Worm (Caenorhabditis elegans) whole organism, dauer: Measurements from ENCODE around the gene plpp-1.1.

Experiments
- unc-62 ChIP-seq: sonication (generic microtip); optimal IDR thresholded peaks from 2 replicates; lab custom pipeline; 2017; ENCODE audit warnings: missing biosample characterization, missing genetic modification reagents, missing genetic modification characterization

plpp-1.1 gene

DNA sequence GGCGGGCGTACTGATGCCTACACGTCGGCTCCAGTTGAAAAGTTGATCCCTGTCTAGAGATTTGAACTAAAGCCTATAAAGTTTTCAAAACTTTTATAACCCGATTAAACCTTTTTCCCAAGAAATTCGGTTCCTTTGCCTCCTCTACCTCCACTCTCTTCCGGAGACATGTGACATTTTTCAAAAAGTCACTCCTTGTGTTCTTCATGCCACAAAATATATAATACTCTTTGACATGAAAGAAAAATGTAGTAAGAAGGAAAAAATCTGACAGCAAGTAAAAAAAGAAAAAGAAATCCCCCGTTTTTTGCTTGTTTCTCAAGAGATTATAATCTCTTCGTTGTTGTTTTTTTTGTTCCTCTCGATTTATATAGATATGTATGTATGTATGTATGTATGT lies 27.0 kb upstream of the plpp-1.1 start:
- TF ChIP-seq unc-62 (GFP tag; lab: Kevin White, UChicago), result no peak

DNA sequence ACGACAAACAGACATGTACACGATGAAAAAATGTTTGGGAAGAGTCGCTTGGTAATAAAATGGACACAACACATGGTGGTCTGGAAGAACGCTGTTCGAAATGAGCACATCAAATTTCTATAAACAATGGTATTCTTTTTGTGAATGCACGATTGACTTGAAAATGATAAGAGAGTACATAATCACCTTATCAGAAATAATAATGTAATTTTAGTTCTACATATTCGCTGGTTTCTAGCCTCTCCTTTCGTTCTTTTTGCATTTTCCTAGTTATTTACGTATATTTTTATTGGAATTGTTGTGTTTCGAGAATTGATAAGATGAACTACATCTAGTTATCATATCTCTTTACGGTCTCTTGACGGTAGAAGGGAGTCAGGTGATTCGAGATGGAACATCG lies 26.2 kb upstream of the plpp-1.1 start:
- no peak for TF ChIP-seq unc-62 (GFP tag; lab: Kevin White, UChicago)

ce11 chrII:3952967-3953366 lies 25.2 kb upstream of the plpp-1.1 start:
- no peak for TF ChIP-seq unc-62 (GFP tag; lab: Kevin White, UChicago)

DNA sequence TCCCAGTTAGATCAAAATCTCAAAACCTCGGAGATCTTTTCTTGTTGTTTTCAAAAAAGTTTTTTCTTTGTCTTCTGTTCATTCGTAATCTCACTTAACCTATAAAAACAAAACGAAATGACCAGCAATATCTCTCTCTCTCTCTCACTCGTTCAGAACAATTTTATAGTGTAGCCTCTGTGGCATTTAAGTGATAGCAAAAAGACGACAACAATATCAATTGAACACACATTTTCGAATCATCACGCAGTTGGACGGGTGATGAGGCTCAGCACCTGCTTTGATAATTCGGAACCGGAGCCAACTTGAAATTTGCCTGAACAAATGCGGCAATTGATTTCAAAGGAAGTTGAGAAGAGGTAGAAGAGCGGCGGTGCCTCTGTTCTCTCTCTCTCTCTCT lies 24.6 kb upstream of the plpp-1.1 start:
- TF ChIP-seq unc-62 (GFP tag; lab: Kevin White, UChicago), result no peak

DNA sequence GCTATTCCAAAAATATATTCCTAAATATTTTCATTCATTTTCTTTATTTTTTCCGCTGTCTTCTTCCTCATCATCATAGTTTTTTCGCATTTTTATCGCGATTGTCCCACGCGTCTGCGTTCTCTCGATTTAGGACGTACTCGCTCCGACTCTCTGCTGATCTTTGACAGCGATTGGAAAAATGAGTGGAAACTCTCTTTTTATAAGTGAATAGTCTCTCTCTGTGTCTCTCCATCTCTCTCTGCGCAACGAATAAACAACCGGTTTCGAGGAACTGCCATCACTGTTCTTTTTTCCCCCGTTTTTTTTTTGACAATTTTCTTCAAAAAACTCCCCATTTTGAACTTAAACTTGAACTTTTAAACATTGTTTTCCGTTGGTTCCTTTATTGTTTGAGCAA lies 23.6 kb upstream of the plpp-1.1 start:
- no peak for TF ChIP-seq unc-62 (GFP tag; lab: Kevin White, UChicago)

DNA sequence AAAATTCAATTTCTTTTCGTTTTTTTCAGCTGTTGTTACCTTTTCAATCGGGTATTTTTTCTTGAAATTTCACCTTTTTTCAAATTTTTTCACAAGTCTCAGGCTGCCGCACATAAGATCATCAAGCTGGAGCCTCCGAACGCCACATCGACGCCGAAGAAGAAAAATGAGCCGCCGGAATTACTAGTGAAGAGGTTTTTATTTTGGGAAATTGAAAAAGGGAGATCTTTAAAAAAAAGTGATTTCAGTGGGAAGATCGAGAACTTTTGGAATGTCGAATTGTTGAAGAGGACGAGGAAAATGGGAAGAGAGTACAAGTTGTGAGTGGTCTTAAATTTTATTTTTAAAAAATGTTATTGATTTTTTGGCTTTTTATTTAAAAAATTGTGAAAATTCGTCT lies 22.3 kb upstream of the plpp-1.1 start, which contains the start of gene sea-2:
TSS of gene sea-2 (plus strand) at position 301 of the 400 bp plus-strand sequence.
- TF ChIP-seq unc-62 (GFP tag; lab: Kevin White, UChicago), result no peak

- no peak for TF ChIP-seq unc-62 (GFP tag; lab: Kevin White, UChicago)
Observed at ce11 chrII:3948507-3948906, 20.7 kb upstream of the plpp-1.1 start.

ce11 chrII:3947404-3947803 lies 19.6 kb upstream of the plpp-1.1 start:
- no peak for TF ChIP-seq unc-62 (GFP tag; lab: Kevin White, UChicago)

ce11 chrII:3935990-3936389 lies 8.2 kb upstream of the plpp-1.1 start:
- no peak for TF ChIP-seq unc-62 (GFP tag; lab: Kevin White, UChicago)

DNA sequence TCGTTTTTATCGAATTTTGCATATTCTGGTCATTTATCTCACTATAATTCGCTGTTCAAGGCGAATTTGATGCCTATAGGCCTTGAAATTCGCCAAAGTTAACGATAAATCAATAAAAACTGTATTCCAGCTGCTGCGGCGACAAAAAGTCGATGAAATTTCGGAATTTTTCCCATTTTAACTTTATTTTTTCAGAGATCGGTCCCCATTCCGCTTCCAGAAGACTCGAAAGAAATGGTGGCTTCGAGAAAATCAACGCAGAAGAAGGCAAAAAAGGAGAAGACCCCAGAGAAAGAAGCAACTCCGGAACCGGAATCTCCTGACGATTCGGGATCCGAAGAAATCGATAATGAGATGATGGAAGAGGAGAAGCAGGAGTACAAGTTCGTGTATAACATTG lies 7.3 kb upstream of the plpp-1.1 start:
- TF ChIP-seq unc-62 (GFP tag; lab: Kevin White, UChicago), result no peak

DNA sequence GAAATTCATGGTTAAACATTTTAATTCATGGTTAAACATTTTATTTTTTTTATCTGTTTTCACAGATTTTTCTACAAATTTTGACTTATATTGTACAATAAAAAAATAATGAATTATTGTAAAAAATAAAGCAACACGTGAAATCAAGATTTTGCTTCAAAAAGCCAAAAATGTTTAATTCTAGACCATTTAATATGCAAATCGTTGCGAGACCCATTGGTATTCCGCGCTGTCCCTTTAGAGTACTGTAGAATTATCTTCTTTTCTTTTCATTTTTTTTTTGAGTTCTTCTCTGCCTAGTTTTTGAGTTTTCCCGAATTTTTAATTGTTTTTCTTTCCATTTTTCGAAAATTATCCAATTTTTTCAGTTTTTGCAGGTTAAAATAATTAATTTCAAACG lies 6.3 kb upstream of the plpp-1.1 start, which contains the start of gene Y14H12B.1:
TSS of gene Y14H12B.1 (plus strand) at position 363 of the 400 bp plus-strand sequence.
- no peak for TF ChIP-seq unc-62 (GFP tag; lab: Kevin White, UChicago)

ce11 chrII:3933640-3934039 lies 5.8 kb upstream of the plpp-1.1 start, which contains the start of gene Y14H12B.2:
Gene Y14H12B.2, minus strand, starts transcription at chrII:3933740.
- no peak for TF ChIP-seq unc-62 (GFP tag; lab: Kevin White, UChicago)

- TF ChIP-seq unc-62 (GFP tag; lab: Kevin White, UChicago), result no peak
Observed at ce11 chrII:3931825-3932224, 4.0 kb upstream of the plpp-1.1 start.

DNA sequence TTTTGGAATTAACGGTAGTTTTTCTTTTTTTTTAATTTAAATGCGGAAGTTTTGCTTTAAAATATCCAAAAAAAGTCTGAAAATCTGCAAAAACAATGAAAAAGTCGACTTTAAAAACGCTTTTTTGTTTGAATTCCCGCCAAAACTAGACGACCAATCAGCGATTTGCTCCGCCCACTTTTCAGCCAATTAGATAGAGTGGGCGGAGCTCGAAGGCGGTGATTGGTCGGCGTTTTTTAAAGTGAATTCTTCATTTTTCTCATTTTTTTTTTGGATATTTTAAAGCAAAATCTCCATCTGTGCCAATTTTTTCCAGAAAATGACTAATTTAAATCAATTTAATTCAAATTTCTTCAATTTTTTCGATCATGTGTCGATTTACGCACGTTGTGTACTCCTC lies 3.4 kb upstream of the plpp-1.1 start:
- no peak for TF ChIP-seq unc-62 (GFP tag; lab: Kevin White, UChicago)

DNA sequence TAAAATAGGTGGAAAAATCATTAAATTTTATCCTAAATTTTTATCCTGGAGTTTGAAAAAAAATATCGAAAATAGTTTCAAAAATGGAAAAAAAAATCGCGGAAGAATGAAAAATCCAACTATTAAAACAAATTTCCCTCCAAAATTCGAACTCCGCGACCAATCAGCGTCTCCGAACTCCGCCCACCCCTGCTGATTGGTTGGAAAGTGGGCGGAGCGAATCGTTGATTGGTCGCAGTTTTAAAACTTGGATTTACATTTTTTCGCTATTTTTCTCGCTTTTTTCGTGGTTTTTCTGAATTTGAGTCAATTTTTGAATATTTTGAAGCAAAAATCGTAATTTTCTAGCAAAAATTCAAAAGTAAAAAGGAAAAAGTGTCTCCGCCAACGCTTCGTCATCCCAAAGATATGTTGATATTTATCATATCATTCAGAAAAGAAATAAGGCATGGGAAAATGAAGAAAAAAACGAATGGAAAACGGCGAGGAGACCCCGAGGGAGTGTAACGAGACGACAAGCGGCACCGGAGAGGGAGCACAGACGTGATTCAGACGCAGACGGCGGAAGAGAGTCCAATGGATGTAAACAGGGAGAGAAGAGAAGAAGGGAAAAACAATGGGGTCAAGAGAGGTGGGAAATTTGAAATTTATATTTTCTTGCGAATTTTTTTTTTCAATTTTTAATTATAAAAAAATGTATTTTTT lies 2.8 kb upstream of the plpp-1.1 start:
- TF ChIP-seq unc-62 (GFP tag; lab: Kevin White, UChicago), result no peak

DNA sequence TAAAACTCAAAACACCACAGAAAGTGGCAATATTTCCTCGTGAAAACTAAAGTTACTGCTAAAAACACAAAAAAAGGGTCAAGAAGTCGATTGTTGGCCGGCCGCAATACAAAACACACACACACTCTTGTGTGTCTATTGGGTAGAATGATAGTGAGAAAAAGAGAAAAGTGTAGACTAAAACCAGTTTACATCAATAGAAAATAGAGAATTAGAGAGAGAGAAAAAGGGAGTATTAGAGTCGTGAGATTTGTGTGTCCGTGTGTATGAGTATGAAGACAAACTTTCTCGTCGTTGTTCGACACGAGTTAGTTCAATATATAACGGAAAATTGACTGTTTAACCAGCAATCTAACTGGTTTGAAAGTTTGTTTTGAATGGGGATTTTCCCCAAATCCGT lies 1.7 kb upstream of the plpp-1.1 start:
- no peak for TF ChIP-seq unc-62 (GFP tag; lab: Kevin White, UChicago)

DNA sequence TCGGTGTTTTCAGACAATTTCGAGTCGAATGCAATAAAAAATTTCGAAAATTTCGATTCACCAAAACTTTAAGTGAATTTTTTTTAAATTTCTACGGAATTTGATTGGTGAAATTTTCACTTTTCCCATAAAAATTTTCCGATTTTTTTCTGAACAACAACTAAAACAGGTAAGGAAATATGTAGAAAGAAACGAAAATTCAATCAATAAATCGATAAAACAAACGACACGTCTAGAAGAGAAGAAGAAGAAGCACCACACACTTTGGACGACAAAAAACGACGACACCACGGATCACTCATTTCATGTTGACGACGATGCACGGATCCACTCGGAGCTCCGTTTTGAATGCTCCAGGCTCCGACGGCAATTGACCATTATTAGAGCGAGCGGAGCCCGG lies 5.1 kb downstream of the plpp-1.1 start:
- no peak for TF ChIP-seq unc-62 (GFP tag; lab: Kevin White, UChicago)
